Fruit fly (Drosophila melanogaster): Measurements from ENCODE around the gene CG31715.

Gene CG31715

dm6 chr2L:10341405-10341804 is at the start of gene CG31715:
CG31715 (plus strand) TSS chr2L:10341616.
- TF ChIP-seq CTCF (optimal IDR thresholded peaks at IDR 0.05), result no peak
- no peak for TF ChIP-seq CG8478 (optimal IDR thresholded peaks at IDR 0.05)

- TF ChIP-seq CTCF (optimal IDR thresholded peaks at IDR 0.05), result no peak
- TF ChIP-seq CG8478 (optimal IDR thresholded peaks at IDR 0.05), result no peak
Observed at dm6 chr2L:10292066-10292560, 49.3 kb upstream of the CG31715 start, which contains the start of gene Ufd4. Ufd4 (minus strand) TSS chr2L:10292365.

- TF ChIP-seq CG8478 (optimal IDR thresholded peaks at IDR 0.05) (no peak), CTCF (optimal IDR thresholded peaks at IDR 0.05) (no peak)
Observed at dm6 chr2L:10294798-10295669, 46.4 kb upstream of the CG31715 start, which contains the start of gene Hand. Hand (minus strand) TSS chr2L:10295385.

dm6 chr2L:10298306-10298705 is 43.1 kb upstream of the CG31715 start:
- peak; percentile 19 to 40 for TF ChIP-seq CTCF (optimal IDR thresholded peaks at IDR 0.05)
- TF ChIP-seq CG8478 (optimal IDR thresholded peaks at IDR 0.05), result no peak

dm6 chr2L:10299077-10299809 is 42.2 kb upstream of the CG31715 start:
- no peak for TF ChIP-seq CTCF (optimal IDR thresholded peaks at IDR 0.05)
- TF ChIP-seq CG8478 (optimal IDR thresholded peaks at IDR 0.05), result no peak

dm6 chr2L:10299810-10300147 is 41.6 kb upstream of the CG31715 start, which contains the start of gene CYLD:
CYLD (minus strand) TSS chr2L:10299847.
- TF ChIP-seq CTCF (optimal IDR thresholded peaks at IDR 0.05) (no peak), CG8478 (optimal IDR thresholded peaks at IDR 0.05) (no peak)

- TF ChIP-seq CTCF (optimal IDR thresholded peaks at IDR 0.05) (no peak), CG8478 (optimal IDR thresholded peaks at IDR 0.05) (no peak)
Observed at dm6 chr2L:10301918-10302317, 39.5 kb upstream of the CG31715 start, which contains the start of gene CG13138. CG13138 (minus strand) TSS chr2L:10302018.

- no peak for TF ChIP-seq CG8478 (optimal IDR thresholded peaks at IDR 0.05)
- TF ChIP-seq CTCF (optimal IDR thresholded peaks at IDR 0.05), result peak in 1 of 2 experiments; percentile 48
Observed at dm6 chr2L:10303786-10304185, 37.6 kb upstream of the CG31715 start, which contains the start of gene nmd. nmd (minus strand) TSS chr2L:10303947.

- TF ChIP-seq CG8478 (optimal IDR thresholded peaks at IDR 0.05), result no peak
- TF ChIP-seq CTCF (optimal IDR thresholded peaks at IDR 0.05), result no peak
Observed at dm6 chr2L:10305538-10306147, 35.8 kb upstream of the CG31715 start.

- TF ChIP-seq CG8478 (optimal IDR thresholded peaks at IDR 0.05), result no peak
- no peak for TF ChIP-seq CTCF (optimal IDR thresholded peaks at IDR 0.05)
Observed at dm6 chr2L:10306518-10307260, 34.7 kb upstream of the CG31715 start, which contains the start of the genes CG5390 and CG4968. CG5390 (minus strand) TSS chr2L:10306594. CG4968 (plus strand) TSS chr2L:10306922.

dm6 chr2L:10310614-10311382 is 30.6 kb upstream of the CG31715 start, which contains the start of gene Cdk5alpha:
Cdk5alpha (minus strand) TSS chr2L:10310956.
- TF ChIP-seq CTCF (optimal IDR thresholded peaks at IDR 0.05) (no peak), CG8478 (optimal IDR thresholded peaks at IDR 0.05) (no peak)

- TF ChIP-seq CTCF (optimal IDR thresholded peaks at IDR 0.05) (peak in 1 of 2 experiments; percentile 6), CG8478 (optimal IDR thresholded peaks at IDR 0.05) (no peak)
Observed at dm6 chr2L:10311822-10312221, 29.6 kb upstream of the CG31715 start.
